Worm (Caenorhabditis elegans) whole organism, young adult: ENCODE data around the gene srg-2.

Experiments used
- B0035.1 ChIP-seq: sonication (generic microtip); optimal IDR thresholded peaks from 2 replicates; lab custom pipeline; 2016; ENCODE audit warnings: missing genetic modification characterization, mild to moderate bottlenecking, missing compliant biosample characterization, missing genotype, missing genetic modification reagents
- D2030.7 ChIP-seq: fragments of 200-800 bp; sonication (Bioruptor generic); IDR thresholded peaks from 2 replicates; pipeline ENCODE4 v1.3.6; 2022; ENCODE audit warnings: missing genetic modification reagents, missing genetic modification characterization, missing compliant biosample characterization
- F49E8.2 ChIP-seq: sonication (generic microtip); optimal IDR thresholded peaks from 3 replicates; lab custom pipeline; 2017; ENCODE audit warnings: missing genetic modification characterization, mild to moderate bottlenecking, missing compliant biosample characterization, antibody characterized with exemption, moderate library complexity; ENCODE audit not compliant: insufficient read depth
- dpl-1 ChIP-seq: fragments of 150-350 bp; optimal IDR thresholded peaks from 2 replicates; lab custom pipeline; 2014; ENCODE audit warnings: missing biosample characterization, missing genetic modification reagents, missing genetic modification characterization
- madf-3 ChIP-seq: fragments of 200-800 bp; sonication (Bioruptor generic); IDR thresholded peaks from 2 replicates; pipeline ENCODE4 v1.3.6; 2022; ENCODE audit warnings: missing genetic modification reagents, missing genetic modification characterization, missing compliant biosample characterization
- sea-2 ChIP-seq: fragments of 200-800 bp; sonication (Bioruptor generic); IDR thresholded peaks from 2 replicates; pipeline ENCODE4 v1.3.6; 2022; ENCODE audit warnings: missing genetic modification characterization, missing compliant biosample characterization

DNA sequence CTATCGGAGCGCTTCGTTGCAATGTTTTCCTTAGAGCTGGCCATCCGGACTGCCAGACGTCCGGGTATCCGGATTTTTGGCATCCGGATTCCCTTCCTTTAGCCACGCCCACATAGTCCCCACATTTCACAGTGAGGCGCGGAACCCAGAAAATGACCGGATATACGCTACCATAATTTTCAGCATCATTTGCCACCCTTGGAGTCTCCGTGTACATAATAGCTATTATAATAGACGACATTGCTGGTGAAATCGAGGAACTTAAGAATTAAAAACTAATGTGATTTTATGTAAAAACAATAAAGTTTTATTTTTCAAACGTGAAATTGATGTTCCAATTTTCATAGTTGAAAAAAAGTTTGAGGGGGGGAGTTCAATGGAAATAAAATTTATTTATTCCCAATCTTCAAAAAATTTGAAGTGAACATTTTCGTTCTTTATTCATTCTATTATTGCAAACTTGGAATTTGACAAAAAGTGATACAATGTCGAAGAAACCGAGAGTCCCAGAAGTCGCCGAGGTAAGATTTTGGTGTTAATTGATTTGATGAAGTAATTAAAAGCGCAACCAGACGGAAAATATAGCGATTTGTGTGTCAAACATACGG is 49.7 kb downstream of the srg-2 start:
- TF ChIP-seq B0035.1 (no peak), F49E8.2 (peak; percentile 83), dpl-1 (GFP tag; lab: Kevin White, UChicago) (no peak), sea-2 (GFP tag; lab: Robert Waterston, UW) (no peak), madf-3 (GFP tag; lab: Robert Waterston, UW) (no peak), D2030.7 (GFP tag; lab: Robert Waterston, UW) (peak; percentile 80)
